Fruit fly (Drosophila melanogaster) whole organism, pupa: ENCODE results near the gene Phb1.

Experiments
- CG12605 ChIP-seq: fragments of 200-800 bp; sonication (Bioruptor generic); IDR thresholded peaks from 2 replicates; pipeline ENCODE4 v1.3.6; 2022; ENCODE audit warnings: missing biosample characterization, missing genetic modification characterization
- CG14655 ChIP-seq: fragments of 200-800 bp; sonication (Bioruptor generic); optimal IDR thresholded peaks from 3 replicates; lab custom pipeline; 2017; ENCODE audit warnings: mild to moderate bottlenecking, missing biosample characterization, missing genetic modification reagents, missing genetic modification characterization
- CG15710 ChIP-seq: fragments of 200-800 bp; sonication (Bioruptor generic); optimal IDR thresholded peaks from 2 replicates; lab custom pipeline; 2018; ENCODE audit warnings: missing biosample characterization, mild to moderate bottlenecking, missing genetic modification characterization, moderate library complexity
- CG17806 ChIP-seq: fragments of 200-800 bp; sonication (Bioruptor generic); optimal IDR thresholded peaks from 2 replicates; lab custom pipeline; 2018; ENCODE audit warnings: missing biosample characterization, mild to moderate bottlenecking, missing genetic modification characterization, moderate library complexity
- CG32121 ChIP-seq: fragments of 200-800 bp; sonication (Bioruptor generic); IDR thresholded peaks from 2 replicates; pipeline ENCODE4 v1.3.6; 2022; ENCODE audit warnings: missing biosample characterization, missing genetic modification characterization
- CG34367 ChIP-seq: fragments of 200-800 bp; sonication (Bioruptor generic); optimal IDR thresholded peaks from 2 replicates; lab custom pipeline; 2018; ENCODE audit warnings: missing biosample characterization, mild to moderate bottlenecking, missing genetic modification characterization
- CG8159 ChIP-seq: fragments of 200-800 bp; sonication (Bioruptor generic); optimal IDR thresholded peaks from 3 replicates; lab custom pipeline; 2018; ENCODE audit warnings: missing biosample characterization, mild to moderate bottlenecking, missing genetic modification characterization, moderate library complexity
- CG8301 ChIP-seq: fragments of 200-800 bp; sonication (Bioruptor generic); optimal IDR thresholded peaks from 2 replicates; lab custom pipeline; 2018; ENCODE audit warnings: missing biosample characterization, mild to moderate bottlenecking, missing genetic modification characterization
- CG9948 ChIP-seq: fragments of 200-800 bp; sonication (Bioruptor generic); optimal IDR thresholded peaks from 2 replicates; lab custom pipeline; 2018; ENCODE audit warnings: missing biosample characterization, mild to moderate bottlenecking, missing genetic modification characterization, moderate library complexity
- EcR ChIP-seq: fragments of 200-800 bp; sonication (Bioruptor generic); optimal IDR thresholded peaks from 3 replicates; lab custom pipeline; 2019; ENCODE audit warnings: missing biosample characterization, missing genetic modification characterization, mild to moderate bottlenecking, moderate library complexity, missing genetic modification reagents
- Snoo ChIP-seq: fragments of 200-800 bp; sonication (Bioruptor generic); optimal IDR thresholded peaks from 3 replicates; lab custom pipeline; 2017; ENCODE audit warnings: missing biosample characterization, mild to moderate bottlenecking, missing genetic modification characterization, inconsistent platforms
- fd96Ca ChIP-seq: fragments of 200-800 bp; sonication (Bioruptor generic); IDR thresholded peaks from 3 replicates; pipeline ENCODE4 v1.3.6; 2022; ENCODE audit warnings: missing biosample characterization, missing genetic modification characterization
- gl ChIP-seq: fragments of 200-800 bp; sonication (Bioruptor generic); optimal IDR thresholded peaks from 2 replicates; lab custom pipeline; 2018; ENCODE audit warnings: missing biosample characterization, mild to moderate bottlenecking, missing genetic modification characterization

DNA sequence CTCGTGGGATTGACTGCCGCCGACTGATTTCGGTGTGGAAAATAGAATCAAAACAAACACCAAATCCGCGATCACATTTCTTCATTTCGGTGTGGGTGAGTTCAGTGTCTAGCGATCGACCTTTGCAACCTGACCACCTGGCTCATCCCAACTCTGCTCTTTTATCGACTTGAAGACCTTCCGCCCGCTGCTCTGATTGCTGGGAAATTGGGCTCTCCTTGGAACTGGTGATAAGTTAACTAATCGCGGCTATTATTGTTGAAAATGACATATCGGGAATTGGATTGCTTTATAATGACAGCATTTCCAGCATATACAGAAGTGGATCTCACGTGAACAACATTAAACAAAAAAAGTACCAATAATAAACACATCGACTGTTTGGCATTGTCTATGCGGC, 26.3 kb downstream of the Phb1 start:
- no peak for TF ChIP-seq CG32121 (GFP tag; lab: Robert Waterston, UW)
- TF ChIP-seq Snoo (tag; lab: Kevin White, UChicago) = no peak
- TF ChIP-seq CG8159 (tag; lab: Kevin White, UChicago) = no peak
- TF ChIP-seq CG14655 (GFP tag; lab: Kevin White, UChicago) = no peak
- no peak for TF ChIP-seq CG12605 (GFP tag; lab: Robert Waterston, UW)
- no peak for TF ChIP-seq CG8301
- TF ChIP-seq EcR = no peak
- no peak for TF ChIP-seq fd96Ca (GFP tag; lab: Robert Waterston, UW)
- TF ChIP-seq CG17806 = no peak
- TF ChIP-seq gl (tag; lab: Kevin White, UChicago) = no peak
- no peak for TF ChIP-seq CG9948 (tag; lab: Kevin White, UChicago)
- TF ChIP-seq CG15710 (tag; lab: Kevin White, UChicago) = no peak
- no peak for TF ChIP-seq CG34367
